Worm (Caenorhabditis elegans) whole organism, midembryonic: ENCODE data around the gene Y111B2A.12.

Source experiments
- T22C8.4 ChIP-seq: fragments of 200-800 bp; sonication (Bioruptor generic); IDR thresholded peaks from 2 replicates; pipeline ENCODE4 v1.3.6; 2022; ENCODE audit warnings: missing genetic modification characterization, missing compliant biosample characterization
- cog-1 ChIP-seq: sonication (generic microtip); optimal IDR thresholded peaks from 2 replicates; lab custom pipeline; 2016; ENCODE audit warnings: missing genetic modification characterization, missing compliant biosample characterization
- flt-1 ChIP-seq: fragments of 200-800 bp; sonication (Bioruptor generic); IDR thresholded peaks from 2 replicates; pipeline ENCODE4 v1.3.6; 2022; ENCODE audit warnings: missing genetic modification characterization, missing compliant biosample characterization
- klf-2 ChIP-seq: fragments of 200-800 bp; sonication (Bioruptor generic); conservative IDR thresholded peaks from 2 replicates; pipeline ENCODE4 v1.3.6; 2022; ENCODE audit warnings: missing genetic modification reagents, missing genetic modification characterization, missing compliant biosample characterization
- med-1 ChIP-seq: sonication (generic microtip); optimal IDR thresholded peaks from 2 replicates; lab custom pipeline; 2017; ENCODE audit warnings: missing genetic modification characterization, mild to moderate bottlenecking, missing compliant biosample characterization, antibody characterized with exemption, missing genetic modification reagents; ENCODE audit not compliant: insufficient read depth
- ref-1 ChIP-seq: fragments of 200-800 bp; sonication (Bioruptor generic); conservative IDR thresholded peaks from 2 replicates; pipeline ENCODE4 v1.3.6; 2022; ENCODE audit warnings: missing genetic modification reagents, missing genetic modification characterization, missing compliant biosample characterization
- tab-1 ChIP-seq: fragments of 200-800 bp; sonication (Bioruptor generic); IDR thresholded peaks from 2 replicates; pipeline ENCODE4 v1.3.6; 2022; ENCODE audit warnings: missing genetic modification characterization, missing compliant biosample characterization
- ztf-23 ChIP-seq: fragments of 200-800 bp; sonication (Bioruptor generic); IDR thresholded peaks from 2 replicates; pipeline ENCODE4 v1.3.6; 2022; ENCODE audit warnings: missing genetic modification reagents, missing genetic modification characterization, missing compliant biosample characterization
- ztf-29 ChIP-seq: fragments of 200-800 bp; sonication (Bioruptor generic); IDR thresholded peaks from 2 replicates; pipeline ENCODE4 v1.3.6; 2022; ENCODE audit warnings: missing genetic modification reagents, missing genetic modification characterization, missing compliant biosample characterization

The Y111B2A.12 gene

DNA sequence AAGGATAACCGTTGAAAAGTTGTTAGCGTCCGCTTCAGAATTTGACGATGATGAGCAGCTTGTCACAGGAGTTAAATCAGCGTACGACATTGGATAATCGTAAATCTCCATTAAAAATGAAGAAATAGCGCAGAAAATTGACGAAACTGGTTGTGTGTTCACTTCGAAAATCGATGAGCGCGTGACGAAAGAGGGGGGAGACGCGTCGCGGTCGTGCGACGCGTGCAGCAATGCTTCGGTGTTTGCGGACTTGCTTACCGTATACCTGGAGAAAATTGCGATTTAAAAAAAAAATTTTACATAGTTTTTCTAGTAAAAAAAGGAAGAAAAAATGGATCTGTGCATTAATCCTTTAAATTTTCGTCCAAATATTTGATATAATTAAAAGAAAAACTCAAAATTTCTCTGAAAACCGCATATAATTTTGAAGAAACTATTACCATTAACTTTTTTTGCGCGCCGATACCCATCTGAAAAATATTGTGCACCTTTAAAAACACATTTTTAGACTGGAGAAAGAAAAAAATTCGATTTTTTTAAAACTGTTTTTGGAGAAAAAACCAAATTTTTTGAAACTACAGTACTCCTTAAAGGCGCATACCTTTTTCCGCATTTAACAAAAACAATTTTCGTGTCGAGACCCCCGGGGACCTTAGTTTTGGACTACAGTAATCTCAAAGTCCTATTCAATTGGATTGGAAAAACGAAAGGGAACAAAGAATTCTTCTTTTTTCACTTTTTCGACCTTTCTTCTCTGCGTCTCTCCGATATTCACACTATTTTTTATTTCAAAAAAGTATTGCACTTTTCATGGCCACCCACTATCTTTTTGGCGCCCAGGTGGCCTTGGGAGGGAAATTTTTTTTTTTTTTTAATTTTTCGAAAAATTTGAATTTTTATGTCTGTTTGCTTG lies 10.4 kb upstream of the Y111B2A.12 start:
- TF ChIP-seq T22C8.4 (GFP tag; lab: Robert Waterston, UW) (peak; percentile 82), cog-1 (tag; lab: Kevin White, UChicago) (peak; percentile 45), ztf-29 (GFP tag; lab: Robert Waterston, UW) (no peak), ref-1 (GFP tag; lab: Robert Waterston, UW) (no peak), klf-2 (no peak), med-1 (GFP tag; lab: Kevin White, UChicago) (no peak), ztf-23 (peak; percentile 61), tab-1 (GFP tag; lab: Robert Waterston, UW) (no peak)

- TF ChIP-seq med-1 (GFP tag; lab: Kevin White, UChicago): no peak
- TF ChIP-seq ztf-23: 0 out of 2 replicates have a peak, but pooled peaks have one; percentile 43
These were observed 9.4 kb upstream of the Y111B2A.12 start, which contains the start of gene gldi-8 for ce11 chrIII:12599672-12600071. TSS of gene gldi-8 (minus strand) at chrIII:12599729.

DNA sequence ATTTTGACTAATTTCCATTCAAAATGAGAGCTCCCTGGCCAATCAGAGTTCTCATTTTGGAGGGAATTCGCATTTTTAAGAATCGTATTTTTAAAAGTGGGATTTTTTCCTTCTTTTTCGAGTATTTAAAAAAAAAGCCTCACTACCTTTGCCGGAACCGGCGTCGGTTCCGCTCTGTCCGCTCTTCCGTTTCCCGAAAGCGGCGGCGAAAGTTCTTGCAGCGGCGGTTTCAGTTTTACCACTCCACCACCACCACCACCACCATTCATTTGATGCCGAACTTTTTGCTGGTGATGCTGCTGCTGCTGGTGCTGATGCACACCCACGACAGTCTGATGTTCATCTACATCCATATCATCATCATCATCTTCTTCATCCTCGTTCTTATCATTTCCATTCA lies 7.0 kb upstream of the Y111B2A.12 start:
- TF ChIP-seq T22C8.4 (GFP tag; lab: Robert Waterston, UW) (no peak), med-1 (GFP tag; lab: Kevin White, UChicago) (no peak), ztf-23 (no peak), tab-1 (GFP tag; lab: Robert Waterston, UW) (no peak), ztf-29 (GFP tag; lab: Robert Waterston, UW) (no peak), klf-2 (no peak), flt-1 (GFP tag; lab: Robert Waterston, UW) (no peak), cog-1 (tag; lab: Kevin White, UChicago) (no peak), ref-1 (GFP tag; lab: Robert Waterston, UW) (no peak)

- TF ChIP-seq cog-1 (tag; lab: Kevin White, UChicago) (no peak), med-1 (GFP tag; lab: Kevin White, UChicago) (no peak), ztf-23 (no peak), T22C8.4 (GFP tag; lab: Robert Waterston, UW) (no peak), ref-1 (GFP tag; lab: Robert Waterston, UW) (no peak), klf-2 (no peak)
These were observed 2.9 kb upstream of the Y111B2A.12 start for ce11 chrIII:12606175-12606574.

ce11 chrIII:12607302-12607701 lies 1.8 kb upstream of the Y111B2A.12 start:
- TF ChIP-seq tab-1 (GFP tag; lab: Robert Waterston, UW) (no peak), T22C8.4 (GFP tag; lab: Robert Waterston, UW) (no peak), klf-2 (0 out of 2 replicates have a peak, but pooled peaks have one; percentile 9), med-1 (GFP tag; lab: Kevin White, UChicago) (no peak), ztf-29 (GFP tag; lab: Robert Waterston, UW) (no peak)

DNA sequence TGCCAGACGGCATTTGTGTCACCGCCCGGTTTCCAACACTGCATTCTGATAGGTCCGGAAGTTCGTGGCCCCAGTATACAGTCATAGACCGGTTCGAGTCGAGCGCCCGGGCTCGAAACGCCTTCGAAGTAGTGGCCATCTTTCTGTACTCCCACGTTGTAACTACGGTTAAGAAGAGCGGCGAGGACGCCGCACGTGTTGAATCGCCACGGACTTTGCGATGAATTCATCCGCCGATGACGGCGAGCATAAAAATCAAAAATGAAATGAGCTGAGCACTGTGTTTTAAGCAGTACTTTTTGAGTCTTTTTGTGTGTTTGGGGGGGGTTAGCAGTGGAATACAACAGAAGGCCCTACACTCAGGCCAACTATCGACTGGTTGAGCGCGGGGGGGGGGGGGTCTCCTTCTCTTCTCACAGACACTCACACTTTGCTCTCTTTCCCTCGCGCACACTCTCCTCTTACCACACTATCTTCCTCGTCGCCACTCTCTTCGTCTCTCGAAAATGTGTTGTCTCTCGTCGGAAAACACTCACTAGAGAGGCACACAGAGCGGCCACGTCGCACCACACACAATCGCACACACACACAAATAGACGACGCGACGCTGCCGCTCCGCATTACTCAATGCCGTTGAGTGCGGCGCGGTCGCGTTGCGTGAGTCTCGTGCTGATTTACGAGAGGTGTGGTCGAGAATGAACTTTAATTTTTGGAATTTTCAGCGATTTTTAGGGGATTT lies 700 bp upstream of the Y111B2A.12 start, which contains the start of gene epc-1:
Gene epc-1 (minus strand): TSS at position 367 of the 739 bp plus-strand sequence.
- TF ChIP-seq ref-1 (GFP tag; lab: Robert Waterston, UW): no peak
- TF ChIP-seq cog-1 (tag; lab: Kevin White, UChicago): peak; percentile 76
- TF ChIP-seq T22C8.4 (GFP tag; lab: Robert Waterston, UW): no peak
- 0 out of 2 replicates have a peak, but pooled peaks have one; percentile 7 for TF ChIP-seq ztf-23
- peak; percentile 48; the same call in 1 of the 2 replicates for TF ChIP-seq flt-1 (GFP tag; lab: Robert Waterston, UW)
- no peak for TF ChIP-seq ztf-29 (GFP tag; lab: Robert Waterston, UW)
- TF ChIP-seq klf-2: 0 out of 2 replicates have a peak, but pooled peaks have one; percentile 13

DNA sequence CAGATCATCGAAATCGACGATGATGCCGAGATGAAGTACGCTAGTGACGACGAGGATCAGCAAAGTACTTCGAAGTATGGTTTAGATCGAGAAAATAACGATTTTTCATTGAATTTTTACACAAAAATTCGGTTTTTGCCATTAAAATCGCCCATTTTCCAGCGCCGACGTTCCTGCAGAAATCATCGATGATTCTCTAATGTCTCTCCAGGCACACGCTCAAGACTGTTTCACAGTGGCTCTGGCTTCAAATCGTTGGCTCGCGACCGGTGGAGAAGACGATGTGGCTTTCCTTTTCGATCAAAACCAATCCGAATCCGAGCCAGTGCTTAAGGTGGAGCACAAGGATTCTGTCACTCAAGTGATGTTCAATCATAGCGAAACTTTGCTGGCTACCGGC lies 321 bp downstream of the Y111B2A.12 start:
- no peak for TF ChIP-seq T22C8.4 (GFP tag; lab: Robert Waterston, UW)
- TF ChIP-seq cog-1 (tag; lab: Kevin White, UChicago): no peak
- TF ChIP-seq ref-1 (GFP tag; lab: Robert Waterston, UW): no peak
- no peak for TF ChIP-seq flt-1 (GFP tag; lab: Robert Waterston, UW)
- no peak for TF ChIP-seq ztf-23
- no peak for TF ChIP-seq tab-1 (GFP tag; lab: Robert Waterston, UW)
- TF ChIP-seq ztf-29 (GFP tag; lab: Robert Waterston, UW): no peak
- TF ChIP-seq med-1 (GFP tag; lab: Kevin White, UChicago): no peak
- no peak for TF ChIP-seq klf-2

DNA sequence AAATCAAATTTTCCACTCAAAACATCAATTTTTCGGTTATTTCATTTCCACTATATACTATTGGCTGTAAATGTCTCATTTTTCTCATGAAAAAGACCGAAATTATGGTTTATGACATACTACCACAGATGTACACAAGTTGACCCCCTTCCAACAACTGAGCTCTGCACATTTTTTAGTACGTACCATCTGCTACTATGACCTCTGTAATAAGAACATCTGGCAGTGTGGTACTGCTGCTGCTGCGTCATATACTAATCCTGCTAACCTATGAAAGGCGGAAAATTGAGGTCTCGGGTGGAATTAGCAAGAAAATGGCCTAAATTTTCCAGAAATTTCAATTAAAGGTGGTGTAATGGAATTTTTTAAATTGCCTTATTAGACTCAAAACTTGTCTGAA lies 2.3 kb downstream of the Y111B2A.12 start:
- TF ChIP-seq flt-1 (GFP tag; lab: Robert Waterston, UW): no peak

DNA sequence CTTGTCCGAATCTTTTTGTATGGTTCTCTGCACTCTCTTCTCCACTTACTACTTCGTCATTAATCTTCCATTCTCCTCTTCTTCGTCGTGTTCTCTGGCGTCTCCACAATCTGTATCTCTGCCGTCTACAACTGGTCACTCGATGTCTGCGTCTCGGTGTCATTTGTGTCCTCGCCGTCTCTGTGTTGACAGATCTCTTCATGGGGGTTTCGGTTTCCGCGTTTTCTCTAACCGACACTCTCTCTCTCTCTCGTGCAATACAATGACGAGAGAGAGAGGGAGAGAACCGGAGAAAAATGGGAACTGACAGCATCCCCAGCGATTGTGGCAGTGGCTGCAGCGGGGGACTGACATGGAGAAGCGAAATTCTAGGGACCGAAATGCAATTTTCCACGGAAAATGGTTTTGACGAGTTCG lies 3.4 kb downstream of the Y111B2A.12 start:
- TF ChIP-seq med-1 (GFP tag; lab: Kevin White, UChicago): no peak
- TF ChIP-seq tab-1 (GFP tag; lab: Robert Waterston, UW): no peak; the same call in 1 of the 2 replicates
- TF ChIP-seq cog-1 (tag; lab: Kevin White, UChicago): peak; percentile 94
- TF ChIP-seq flt-1 (GFP tag; lab: Robert Waterston, UW): peak; percentile 79
- no peak for TF ChIP-seq ztf-29 (GFP tag; lab: Robert Waterston, UW)
- TF ChIP-seq klf-2: no peak
- no peak for TF ChIP-seq T22C8.4 (GFP tag; lab: Robert Waterston, UW)
